Worm (Caenorhabditis elegans): Measurements from ENCODE around the gene grd-9.

The grd-9 gene

DNA sequence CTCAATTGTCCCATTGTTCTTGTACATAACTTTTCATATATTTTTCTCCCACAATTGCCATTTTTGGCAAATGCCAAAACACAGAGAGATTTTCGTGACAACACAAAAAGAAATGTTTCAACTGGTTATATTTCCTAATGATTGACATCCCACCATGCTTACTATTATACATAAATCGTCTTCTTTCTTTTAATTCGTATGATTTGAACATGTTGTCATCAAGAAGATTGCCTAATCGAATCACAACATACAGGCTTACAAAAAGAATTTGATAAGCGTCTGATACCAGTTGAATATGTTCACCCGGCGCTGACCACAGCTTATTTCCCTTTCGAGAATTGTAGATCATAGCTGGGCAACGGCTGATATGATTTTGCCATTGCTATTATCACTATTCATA is at the start of gene grd-9:
Gene grd-9, plus strand, starts transcription at position 301 of the 400 bp plus-strand sequence.
- no peak for TF ChIP-seq unc-62 (GFP tag; optimal IDR thresholded peaks at IDR 0.05)

DNA sequence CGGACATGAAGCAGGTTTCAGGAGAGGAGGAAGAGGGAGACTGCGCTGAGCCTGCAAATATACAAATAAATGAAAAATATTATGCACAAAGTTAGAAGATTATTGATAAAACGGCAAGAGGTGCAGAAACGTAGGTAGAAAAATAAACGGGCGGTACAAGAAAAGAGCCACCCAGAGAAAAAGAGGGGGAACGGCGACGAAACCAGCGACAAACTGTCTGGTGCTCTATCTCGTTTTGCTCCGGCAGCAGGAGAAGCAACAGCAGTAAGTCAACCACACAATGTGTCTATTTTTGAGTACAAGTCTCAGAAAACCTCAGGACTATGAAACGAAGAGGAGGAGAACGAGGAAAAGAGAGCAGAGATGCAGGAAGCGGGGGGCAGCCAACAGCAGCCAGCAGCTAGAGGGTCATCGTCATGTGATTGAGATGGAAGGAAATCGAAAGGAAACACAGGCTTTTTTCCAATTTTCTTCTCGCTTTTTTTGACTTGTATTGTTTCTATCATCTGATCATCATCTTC is 49.4 kb upstream of the grd-9 start, which contains the start of gene F26F12.3:
Gene F26F12.3, minus strand, starts transcription at position 51 of the 521 bp plus-strand sequence.
- no peak for TF ChIP-seq unc-62 (GFP tag; optimal IDR thresholded peaks at IDR 0.05)

DNA sequence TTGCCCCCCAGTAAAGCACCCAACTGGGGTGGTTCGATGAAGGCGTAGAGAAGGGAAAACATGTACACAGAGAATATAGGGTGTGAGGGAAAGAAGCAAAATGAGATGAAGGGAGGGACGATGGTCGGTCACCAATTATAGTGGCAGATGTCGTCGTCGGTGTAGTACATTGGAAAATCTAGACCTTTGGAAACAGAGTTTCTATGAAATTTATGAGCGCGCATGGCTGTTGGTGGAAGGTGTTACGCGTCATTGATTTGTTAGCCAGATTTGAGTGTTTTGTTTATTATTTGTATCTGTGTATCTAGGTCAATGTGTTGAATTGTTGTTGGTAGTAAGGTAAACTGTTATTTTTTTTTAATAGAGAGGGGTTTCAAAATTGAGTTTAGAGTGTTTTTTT is 48.4 kb upstream of the grd-9 start:
- no peak for TF ChIP-seq unc-62 (GFP tag; optimal IDR thresholded peaks at IDR 0.05)

DNA sequence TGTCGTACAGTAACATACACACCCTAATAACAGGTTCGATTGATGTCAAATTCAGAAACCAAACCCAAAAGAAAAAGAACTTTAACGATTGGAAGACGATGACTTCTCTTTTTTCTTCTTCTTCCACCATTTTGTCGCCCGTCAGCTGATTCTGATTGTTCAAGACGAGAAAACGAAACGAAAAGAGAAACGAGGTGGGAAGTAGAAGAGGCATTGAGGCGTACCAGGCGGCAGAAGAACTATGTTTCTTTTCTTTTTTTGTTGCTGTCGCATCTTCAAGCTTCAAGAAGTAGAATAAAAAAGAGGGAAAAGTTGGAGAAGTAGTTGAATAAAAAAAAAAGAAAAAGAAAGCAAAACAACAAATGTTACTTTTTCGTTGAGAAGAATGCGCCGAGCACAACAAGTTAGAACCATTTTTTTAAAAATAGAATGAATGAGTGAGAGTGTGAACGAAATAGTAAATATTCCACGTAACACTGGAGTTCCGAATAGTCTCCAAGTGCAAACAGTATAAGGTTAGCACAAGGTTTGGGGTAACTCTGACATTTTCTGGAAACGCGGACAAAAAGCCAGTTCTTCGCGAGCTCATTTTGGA is 47.0 kb upstream of the grd-9 start:
- TF ChIP-seq unc-62 (GFP tag; optimal IDR thresholded peaks at IDR 0.05) = no peak

DNA sequence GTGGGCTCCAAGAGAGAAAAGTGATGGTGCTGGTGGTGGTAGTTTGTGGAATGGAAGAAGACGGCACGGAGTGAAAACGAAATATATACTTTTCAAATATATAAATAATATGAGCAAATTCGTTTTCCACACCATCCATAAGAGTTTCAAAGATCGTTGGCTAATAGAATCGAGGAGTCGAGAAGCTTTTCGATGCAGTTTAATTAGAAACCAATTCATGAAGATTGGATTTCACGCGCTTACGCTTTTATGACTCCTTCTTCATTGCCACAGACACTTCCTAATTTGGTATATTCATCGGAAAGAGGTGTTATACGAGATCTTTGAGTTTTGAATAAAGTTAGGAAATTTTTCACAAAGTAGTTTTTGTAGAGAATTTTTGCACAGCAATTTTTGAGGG is 44.5 kb upstream of the grd-9 start:
- no peak for TF ChIP-seq unc-62 (GFP tag; optimal IDR thresholded peaks at IDR 0.05)

DNA sequence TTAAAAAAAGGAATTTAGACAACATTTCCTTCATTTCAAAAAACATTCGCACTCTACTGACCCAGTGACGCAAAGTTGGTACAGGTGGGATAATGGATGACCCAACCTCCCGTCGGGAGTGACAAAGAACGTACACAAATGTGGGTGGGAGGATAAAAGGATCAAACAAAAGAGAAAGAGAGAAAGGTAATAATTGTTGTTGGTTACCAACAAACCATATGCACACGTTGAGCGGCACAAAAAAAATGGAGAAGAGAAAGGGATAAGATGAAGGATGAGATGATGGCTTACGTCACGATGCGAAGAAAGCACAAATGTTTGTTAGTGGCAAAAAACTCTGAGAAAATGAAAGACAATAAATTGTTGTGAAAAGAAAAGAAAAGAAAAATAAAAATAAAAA is 43.5 kb upstream of the grd-9 start:
- no peak for TF ChIP-seq unc-62 (GFP tag; optimal IDR thresholded peaks at IDR 0.05)

DNA sequence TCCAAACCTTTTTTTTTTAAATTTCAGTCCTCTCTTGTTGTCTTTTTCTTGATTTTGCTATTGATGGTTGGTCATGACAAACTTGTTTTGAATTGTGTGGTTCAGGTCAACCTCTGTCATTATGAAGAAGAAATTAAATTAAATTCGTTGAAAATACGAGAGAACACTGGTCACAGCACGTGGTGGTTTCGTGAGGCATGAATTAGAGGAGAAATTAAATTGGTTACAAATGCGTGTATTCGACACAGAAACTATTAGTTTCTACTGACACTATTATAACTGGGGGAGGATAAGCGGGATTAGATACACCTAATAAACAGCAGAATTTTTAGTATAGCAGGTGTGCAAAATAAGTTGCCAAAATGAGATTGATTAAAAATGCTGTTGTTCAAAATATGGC is 43.0 kb upstream of the grd-9 start:
- no peak for TF ChIP-seq unc-62 (GFP tag; optimal IDR thresholded peaks at IDR 0.05)

DNA sequence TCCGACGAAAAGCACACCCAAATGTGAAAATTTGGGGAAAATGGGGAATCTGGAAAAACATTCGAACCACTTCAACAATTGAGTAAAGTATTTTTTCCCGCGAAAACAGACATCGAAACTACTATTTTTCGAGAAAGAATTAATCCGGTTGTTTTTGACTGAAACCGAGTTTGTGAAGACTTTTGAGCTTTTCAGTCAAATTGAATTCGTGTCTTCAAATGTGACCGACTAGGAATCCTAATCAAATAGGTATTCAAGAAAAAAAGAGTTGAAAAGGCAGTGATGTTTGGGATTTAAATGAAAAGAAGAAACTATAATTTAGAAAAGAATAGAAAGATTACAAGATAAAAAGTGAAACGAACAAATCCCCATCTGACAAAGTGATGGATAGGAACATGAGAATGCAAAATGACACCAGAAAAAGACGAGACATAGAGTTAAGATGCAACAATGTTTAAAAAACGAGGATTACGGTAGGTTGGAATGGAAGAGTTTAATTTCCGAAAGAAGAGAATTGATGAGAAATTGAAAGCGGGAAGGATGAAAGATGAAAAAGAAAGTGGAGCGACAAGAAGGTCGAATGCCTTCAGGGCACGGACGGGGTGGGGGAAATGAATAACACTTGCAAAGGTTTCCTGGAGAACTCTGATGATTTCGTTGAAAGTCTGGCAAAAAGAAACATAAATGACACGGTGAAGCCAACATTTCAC is 32.5 kb upstream of the grd-9 start, which contains the start of gene F26F12.8:
Gene F26F12.8, minus strand, starts transcription at position 51 of the 710 bp plus-strand sequence.
- TF ChIP-seq unc-62 (GFP tag; optimal IDR thresholded peaks at IDR 0.05) = no peak

DNA sequence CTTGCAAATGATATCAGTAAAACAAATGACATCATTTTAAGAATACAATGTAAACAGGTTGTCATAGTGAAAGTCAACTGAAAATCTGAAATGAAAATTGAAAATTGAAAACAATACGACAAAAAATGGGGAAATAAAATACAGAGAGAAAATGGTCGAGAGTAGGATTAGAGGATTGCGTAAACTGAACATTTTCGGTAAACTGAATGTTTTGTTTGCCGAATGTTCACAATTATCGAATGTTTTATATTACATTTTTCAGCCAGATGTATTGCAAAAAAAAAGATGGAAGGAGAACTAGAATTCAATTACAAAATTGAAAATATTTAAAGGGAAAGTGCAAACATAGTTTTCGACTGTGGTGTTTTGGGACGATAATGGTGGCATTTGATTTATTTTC is 30.0 kb upstream of the grd-9 start, which contains the start of gene F26F12.5:
Gene F26F12.5, minus strand, starts transcription at position 101 of the 400 bp plus-strand sequence.
- TF ChIP-seq unc-62 (GFP tag; optimal IDR thresholded peaks at IDR 0.05) = no peak

DNA sequence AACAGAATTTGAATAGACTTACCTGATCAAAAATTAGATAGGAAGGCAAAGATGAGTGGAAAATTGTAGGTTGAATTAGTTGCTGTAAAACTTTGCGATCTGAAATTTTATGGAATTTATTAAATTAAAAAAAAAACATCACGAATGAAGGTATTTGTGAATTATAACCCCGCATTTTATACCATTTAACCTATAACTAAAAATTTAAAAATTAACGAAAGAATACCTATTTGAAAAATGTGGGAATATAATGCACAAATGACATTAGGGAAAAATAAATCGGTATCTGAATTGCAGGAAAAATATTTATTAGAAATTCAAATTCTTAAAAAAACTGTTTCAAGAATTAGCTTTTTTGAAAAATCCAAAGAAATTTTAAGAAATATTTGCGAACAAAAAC is 25.9 kb upstream of the grd-9 start, which contains the start of gene F26F12.4:
Gene F26F12.4, minus strand, starts transcription at position 101 of the 400 bp plus-strand sequence.
- TF ChIP-seq unc-62 (GFP tag; optimal IDR thresholded peaks at IDR 0.05) = no peak

DNA sequence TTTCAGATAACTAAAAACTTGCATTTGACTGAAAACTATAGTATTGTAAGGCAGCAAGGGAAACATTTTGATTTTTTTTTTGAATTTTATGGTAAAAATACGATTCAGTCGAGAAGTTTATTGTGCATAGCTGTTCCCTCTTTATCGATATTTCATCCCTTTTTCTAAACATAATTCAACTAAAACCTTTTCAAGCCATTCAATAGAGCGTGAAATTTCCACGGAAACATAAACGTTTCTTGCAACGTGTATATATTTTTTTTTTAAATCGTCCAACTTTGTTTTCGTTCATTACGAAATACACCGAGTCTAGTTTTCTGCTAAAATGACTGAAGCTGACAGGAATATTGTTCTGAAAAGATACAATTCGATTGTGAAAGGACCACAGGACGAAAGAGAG is 23.4 kb upstream of the grd-9 start, which contains the start of gene C02G6.2:
Gene C02G6.2, plus strand, starts transcription at position 301 of the 400 bp plus-strand sequence.
- TF ChIP-seq unc-62 (GFP tag; optimal IDR thresholded peaks at IDR 0.05) = no peak

DNA sequence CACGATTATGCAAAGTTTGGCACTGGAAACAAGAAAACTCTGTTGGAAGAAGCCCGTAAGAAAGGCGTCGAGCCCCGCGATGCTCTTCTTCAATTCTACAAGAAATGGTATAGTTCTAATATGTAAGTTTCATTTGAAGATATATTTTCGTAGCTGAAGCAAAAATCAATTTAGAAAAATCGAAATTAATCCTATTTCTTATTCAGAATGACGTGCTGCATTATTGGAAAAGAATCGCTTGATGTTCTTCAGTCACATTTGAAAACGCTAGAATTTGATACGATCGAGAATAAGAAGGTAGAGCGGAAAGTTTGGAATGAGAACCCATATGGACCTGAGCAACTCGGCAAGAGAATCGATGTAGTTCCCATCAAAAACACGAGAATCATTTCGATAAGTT is 18.2 kb upstream of the grd-9 start:
- no peak for TF ChIP-seq unc-62 (GFP tag; optimal IDR thresholded peaks at IDR 0.05)

DNA sequence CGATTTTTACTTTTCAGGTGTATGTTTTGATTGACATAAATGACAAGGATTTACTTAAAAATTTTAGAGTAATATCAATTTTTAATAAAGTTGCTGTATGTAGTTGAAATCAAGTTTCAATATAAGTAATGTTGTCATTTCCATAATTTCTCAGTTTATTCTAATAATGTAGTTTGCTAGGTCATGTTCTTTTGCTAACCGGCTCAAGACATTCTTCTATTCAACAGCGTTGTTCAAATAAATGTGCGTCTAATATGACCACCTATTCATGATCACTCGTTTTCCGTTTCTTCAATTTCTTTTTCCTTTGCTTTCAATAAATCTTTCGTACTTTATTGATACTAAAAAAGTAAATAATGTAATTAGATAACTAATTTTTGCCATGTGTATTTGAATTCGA is 15.1 kb upstream of the grd-9 start, which contains the start of gene C02G6.3:
Gene C02G6.3, plus strand, starts transcription at position 301 of the 400 bp plus-strand sequence.
- no peak for TF ChIP-seq unc-62 (GFP tag; optimal IDR thresholded peaks at IDR 0.05)

DNA sequence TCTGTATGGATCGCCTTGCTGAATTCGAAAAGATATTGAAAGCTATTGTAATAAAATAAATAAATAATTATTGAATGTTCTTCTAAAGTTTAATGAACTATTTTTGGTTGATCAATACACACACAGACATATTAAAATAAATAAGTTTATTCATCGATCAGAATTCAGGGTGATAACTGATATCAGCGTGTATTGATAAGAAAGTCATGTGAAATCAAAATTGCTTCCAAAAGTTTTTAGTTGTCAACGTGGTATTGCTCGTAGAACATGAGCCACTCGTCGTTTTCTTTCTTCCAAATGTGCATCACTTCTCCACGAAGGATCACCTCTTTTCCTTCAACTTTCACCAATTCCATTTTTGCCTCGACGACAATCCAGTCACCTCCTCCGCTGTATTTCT is 12.7 kb upstream of the grd-9 start:
- TF ChIP-seq unc-62 (GFP tag; optimal IDR thresholded peaks at IDR 0.05) = no peak

DNA sequence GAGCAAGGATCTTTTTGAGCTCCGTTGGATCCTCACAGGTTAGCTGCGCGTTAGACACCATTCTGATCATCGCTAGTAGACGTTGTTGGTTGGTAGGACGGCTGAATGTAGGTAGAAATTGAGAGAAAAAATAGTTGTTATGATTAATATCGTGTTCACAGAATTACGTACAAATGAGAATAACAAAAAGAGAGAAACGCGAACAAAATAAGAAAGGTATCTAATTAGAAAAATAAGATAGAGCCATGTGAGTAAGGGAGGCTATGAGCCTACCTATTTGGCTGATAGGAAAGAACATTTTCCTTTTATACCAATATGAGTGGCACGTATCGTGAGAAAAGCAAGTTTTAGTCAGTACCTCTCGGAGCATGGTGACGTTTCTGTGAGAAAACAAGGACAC is 11.4 kb upstream of the grd-9 start, which contains the start of gene C04E6.8:
Gene C04E6.8, minus strand, starts transcription at position 101 of the 400 bp plus-strand sequence.
- TF ChIP-seq unc-62 (GFP tag; optimal IDR thresholded peaks at IDR 0.05) = no peak

DNA sequence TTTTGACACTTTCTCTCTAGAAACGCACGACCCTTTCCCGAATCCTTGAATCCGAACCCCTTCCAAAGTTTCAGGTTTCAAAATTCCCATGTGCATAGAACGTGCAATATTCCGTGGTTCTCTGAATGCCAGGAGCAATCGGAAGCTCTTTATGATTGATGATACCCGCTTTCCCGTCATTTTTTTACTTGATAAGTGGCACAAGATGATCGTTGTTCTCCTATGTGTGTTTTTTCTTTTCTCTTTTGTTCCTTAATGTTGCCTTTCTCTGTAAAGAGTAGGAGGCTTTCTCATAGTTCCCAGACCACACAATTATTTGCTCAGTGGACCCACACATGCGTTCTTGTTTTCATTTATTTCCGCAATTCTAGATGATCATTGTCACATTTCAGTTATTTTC is 6.3 kb upstream of the grd-9 start:
- no peak for TF ChIP-seq unc-62 (GFP tag; optimal IDR thresholded peaks at IDR 0.05)

DNA sequence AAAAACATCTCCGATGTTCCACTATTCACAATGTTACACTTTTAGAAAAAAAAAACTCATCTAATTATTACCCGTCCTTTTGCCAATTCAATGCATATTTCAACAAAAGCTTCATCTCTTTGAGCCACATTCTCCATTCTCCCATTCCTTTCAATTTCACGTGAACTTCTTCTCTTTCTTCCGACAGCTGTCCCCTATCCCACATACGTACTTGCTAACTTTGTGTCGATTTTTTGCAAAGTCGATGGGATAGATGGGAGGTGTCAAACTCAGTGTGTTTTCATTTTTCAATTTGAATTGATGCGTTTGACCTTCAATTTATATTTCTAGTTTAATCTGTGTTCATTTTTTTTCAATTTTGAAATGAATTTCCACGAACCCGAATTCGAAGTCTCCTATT is 3.9 kb upstream of the grd-9 start:
- TF ChIP-seq unc-62 (GFP tag; optimal IDR thresholded peaks at IDR 0.05) = no peak

Data from whole organism, dauer.